Fruit fly (Drosophila melanogaster) whole organism, embryonic: ENCODE results near the gene mTTF.

Source experiments
- Abd-B ChIP-seq: fragments of 200-800 bp; sonication (Bioruptor generic); optimal IDR thresholded peaks from 2 replicates; lab custom pipeline; 2018; ENCODE audit warnings: missing biosample characterization, mild to moderate bottlenecking, missing genetic modification characterization, moderate library complexity
- Aef1 ChIP-seq: fragments of 200-800 bp; sonication (Bioruptor generic); IDR thresholded peaks from 3 replicates; pipeline ENCODE4 v1.3.6; 2022; ENCODE audit warnings: missing biosample characterization, missing genetic modification characterization
- Atf6 ChIP-seq: fragments of 200-800 bp; sonication (Bioruptor generic); IDR thresholded peaks from 2 replicates; pipeline ENCODE4 v1.3.6; 2022; ENCODE audit warnings: missing biosample characterization, missing genetic modification characterization
- CG10209 ChIP-seq: fragments of 200-800 bp; sonication (Bioruptor generic); optimal IDR thresholded peaks from 3 replicates; lab custom pipeline; 2017; ENCODE audit warnings: missing biosample characterization, mild to moderate bottlenecking, missing genetic modification characterization, missing genetic modification reagents
- CG10543 ChIP-seq: fragments of 200-800 bp; sonication (Bioruptor generic); optimal IDR thresholded peaks from 3 replicates; lab custom pipeline; 2017; ENCODE audit warnings: missing biosample characterization, mild to moderate bottlenecking, missing genetic modification characterization, moderate library complexity
- CG11456 ChIP-seq: fragments of 200-800 bp; sonication (Bioruptor generic); IDR thresholded peaks from 3 replicates; pipeline ENCODE4 v1.3.6; 2022; ENCODE audit warnings: missing biosample characterization, missing genetic modification characterization
- CG11504 ChIP-seq: fragments of 200-800 bp; sonication (Bioruptor generic); optimal IDR thresholded peaks from 3 replicates; lab custom pipeline; 2019; ENCODE audit warnings: missing biosample characterization, mild to moderate bottlenecking, missing genetic modification characterization, moderate library complexity
- CG12391 ChIP-seq: fragments of 200-800 bp; sonication (Bioruptor generic); optimal IDR thresholded peaks from 3 replicates; lab custom pipeline; 2018; ENCODE audit warnings: missing biosample characterization, mild to moderate bottlenecking, missing genetic modification characterization, moderate library complexity
- CG14860 ChIP-seq: fragments of 200-800 bp; sonication (Bioruptor generic); IDR thresholded peaks from 3 replicates; pipeline ENCODE4 v1.3.6; 2022; ENCODE audit warnings: missing biosample characterization, missing genetic modification characterization; ENCODE audit not compliant: partially characterized antibody
- CG1647 ChIP-seq: fragments of 200-800 bp; sonication (Bioruptor generic); optimal IDR thresholded peaks from 3 replicates; lab custom pipeline; 2016; ENCODE audit warnings: missing biosample characterization, missing genetic modification characterization
- CG16863 ChIP-seq: fragments of 200-800 bp; sonication (Bioruptor generic); optimal IDR thresholded peaks from 3 replicates; lab custom pipeline; 2016; ENCODE audit warnings: missing biosample characterization, missing genetic modification characterization
- CG2875 ChIP-seq: fragments of 200-800 bp; sonication (Bioruptor generic); optimal IDR thresholded peaks from 2 replicates; lab custom pipeline; 2017; ENCODE audit warnings: missing biosample characterization, mild to moderate bottlenecking, missing genetic modification characterization, missing genetic modification reagents
- CG32532 ChIP-seq: fragments of 200-800 bp; sonication (Bioruptor generic); IDR thresholded peaks from 2 replicates; pipeline ENCODE4 v1.3.6; 2022; ENCODE audit warnings: missing biosample characterization, missing genetic modification characterization
- CG33557 ChIP-seq: fragments of 200-800 bp; sonication (Bioruptor generic); optimal IDR thresholded peaks from 2 replicates; lab custom pipeline; 2019; ENCODE audit warnings: missing biosample characterization, mild to moderate bottlenecking, missing genetic modification characterization, moderate library complexity
- CG3726 ChIP-seq: fragments of 200-800 bp; sonication (Bioruptor generic); IDR thresholded peaks from 3 replicates; pipeline ENCODE4, ENCODE4 v1.3.6; 2022; ENCODE audit warnings: missing biosample characterization, missing genetic modification characterization
- CG4360 ChIP-seq: fragments of 200-800 bp; sonication (Bioruptor generic); IDR thresholded peaks from 2 replicates; pipeline ENCODE4 v1.3.6; 2022; ENCODE audit warnings: missing biosample characterization, missing genetic modification characterization
- CG4820 ChIP-seq: fragments of 200-800 bp; sonication (Bioruptor generic); optimal IDR thresholded peaks from 3 replicates; lab custom pipeline; 2016; ENCODE audit warnings: missing biosample characterization, missing genetic modification characterization
- CG9932 ChIP-seq: fragments of 200-800 bp; sonication (Bioruptor generic); IDR thresholded peaks from 2 replicates; pipeline ENCODE4 v1.3.6; 2022; ENCODE audit warnings: missing biosample characterization, missing genetic modification characterization
- Ets65A ChIP-seq: fragments of 200-800 bp; sonication (Bioruptor generic); peaks from one replicate; lab custom pipeline; 2016; ENCODE audit warnings: missing biosample characterization, missing genetic modification characterization
- HHEX ChIP-seq: fragments of 200-800 bp; sonication (Bioruptor generic); optimal IDR thresholded peaks from 3 replicates; lab custom pipeline; 2017; ENCODE audit warnings: missing biosample characterization, mild to moderate bottlenecking, missing genetic modification characterization, missing genetic modification reagents
- Hand ChIP-seq: fragments of 200-800 bp; sonication (Bioruptor generic); optimal IDR thresholded peaks from 2 replicates; lab custom pipeline; 2017; ENCODE audit warnings: mild to moderate bottlenecking, missing biosample characterization, missing genetic modification reagents, missing genetic modification characterization
- Mrtf ChIP-seq: fragments of 200-800 bp; sonication (Bioruptor generic); IDR thresholded peaks from 3 replicates; pipeline ENCODE4 v1.3.6; 2022; ENCODE audit warnings: missing biosample characterization, missing genetic modification characterization
- NC2α ChIP-seq: fragments of 200-800 bp; sonication (Bioruptor generic); optimal IDR thresholded peaks from 2 replicates; lab custom pipeline; 2016; ENCODE audit warnings: missing biosample characterization, missing genetic modification characterization
- NC2β ChIP-seq: fragments of 200-800 bp; sonication (Bioruptor generic); optimal IDR thresholded peaks from 2 replicates; lab custom pipeline; 2016; ENCODE audit warnings: missing biosample characterization, missing genetic modification characterization
- Neu2 ChIP-seq: fragments of 200-800 bp; sonication (Bioruptor generic); optimal IDR thresholded peaks from 3 replicates; lab custom pipeline; 2016; ENCODE audit warnings: missing biosample characterization, missing genetic modification characterization, borderline replicate concordance
- Ravus ChIP-seq: fragments of 200-800 bp; sonication (Bioruptor generic); IDR thresholded peaks from 2 replicates; pipeline ENCODE4 v1.3.6; 2022; ENCODE audit warnings: missing biosample characterization, missing genetic modification characterization
- Rfx ChIP-seq: fragments of 200-800 bp; sonication (Bioruptor generic); IDR thresholded peaks from 2 replicates; pipeline ENCODE4 v1.3.6; 2022; ENCODE audit warnings: missing biosample characterization, missing genetic modification characterization
- ara ChIP-seq: fragments of 200-800 bp; sonication (Bioruptor generic); IDR thresholded peaks from 2 replicates; pipeline ENCODE4 v1.3.6; 2022; ENCODE audit warnings: missing biosample characterization, missing genetic modification characterization
- bowl ChIP-seq: fragments of 200-800 bp; sonication (Bioruptor generic); IDR thresholded peaks from 2 replicates; pipeline ENCODE4 v1.3.6; 2022; ENCODE audit warnings: missing biosample characterization, missing genetic modification characterization
- cad ChIP-seq: fragments of >200 bp; optimal IDR thresholded peaks from 2 replicates; lab custom pipeline; 2017; ENCODE audit warnings: missing biosample characterization, missing genetic modification characterization
- chif ChIP-seq, 2 experiments: fragments of 200-800 bp; sonication (Bioruptor generic); optimal IDR thresholded peaks; 3 replicates each; lab custom pipeline; 2016; ENCODE audit warnings: missing biosample characterization in 2 of 2, missing genetic modification characterization in 2 of 2
- dm ChIP-seq: fragments of 200-800 bp; sonication (Bioruptor generic); optimal IDR thresholded peaks from 3 replicates; lab custom pipeline; 2016; ENCODE audit warnings: missing biosample characterization, missing genetic modification characterization
- dpn ChIP-seq, 2 experiments: fragments of 200-800 bp; sonication (Bioruptor generic); optimal IDR thresholded peaks; 3 replicates each; lab custom pipeline; 2016; ENCODE audit warnings: missing biosample characterization in 2 of 2, missing genetic modification characterization in 2 of 2
- dysf ChIP-seq: fragments of 200-800 bp; sonication (Bioruptor generic); IDR thresholded peaks from 3 replicates; pipeline ENCODE4 v1.3.6; 2022; ENCODE audit warnings: missing biosample characterization, missing genetic modification characterization
- ewg ChIP-seq: fragments of 200-800 bp; sonication (Bioruptor generic); optimal IDR thresholded peaks from 3 replicates; lab custom pipeline; 2017; ENCODE audit warnings: mild to moderate bottlenecking, missing biosample characterization, missing genetic modification reagents, missing genetic modification characterization
- fd64A ChIP-seq: fragments of 200-800 bp; sonication (Bioruptor generic); optimal IDR thresholded peaks from 3 replicates; lab custom pipeline; 2018; ENCODE audit warnings: missing biosample characterization, mild to moderate bottlenecking, missing genetic modification characterization
- gcm ChIP-seq: fragments of 200-800 bp; sonication (Bioruptor generic); optimal IDR thresholded peaks from 2 replicates; lab custom pipeline; 2019; ENCODE audit warnings: missing biosample characterization, mild to moderate bottlenecking, missing genetic modification characterization, moderate library complexity
- gt ChIP-seq: fragments of 200-800 bp; sonication (Bioruptor generic); IDR thresholded peaks from 2 replicates; pipeline ENCODE4 v1.3.6; 2022; ENCODE audit warnings: missing biosample characterization, missing genetic modification characterization
- knrl ChIP-seq: fragments of 200-800 bp; sonication (Bioruptor generic); IDR thresholded peaks from 3 replicates; pipeline ENCODE4 v1.3.6; 2022; ENCODE audit warnings: missing biosample characterization, missing genetic modification characterization; ENCODE audit not compliant: partially characterized antibody
- maf-S ChIP-seq: fragments of 200-800 bp; sonication (Bioruptor generic); optimal IDR thresholded peaks from 2 replicates; lab custom pipeline; 2016; ENCODE audit warnings: missing biosample characterization, missing genetic modification characterization
- mam ChIP-seq: fragments of 200-800 bp; sonication (Bioruptor generic); optimal IDR thresholded peaks from 3 replicates; lab custom pipeline; 2016; ENCODE audit warnings: missing biosample characterization, missing genetic modification characterization
- mirr ChIP-seq: fragments of 200-800 bp; sonication (Bioruptor generic); optimal IDR thresholded peaks from 3 replicates; lab custom pipeline; 2018; ENCODE audit warnings: missing biosample characterization, mild to moderate bottlenecking, missing genetic modification characterization
- oc ChIP-seq: fragments of 200-800 bp; sonication (Bioruptor generic); optimal IDR thresholded peaks from 2 replicates; lab custom pipeline; 2018; ENCODE audit warnings: missing biosample characterization, mild to moderate bottlenecking, missing genetic modification characterization, moderate library complexity
- pan ChIP-seq, 4 experiments: fragments of >200 bp in 3 of 4; fragments of 200-800 bp in 1 of 4; sonication (Bioruptor generic) in 1 of 4; optimal IDR thresholded peaks in 3 of 4; IDR thresholded peaks in 1 of 4; 2 replicates each; pipeline versions ENCODE4 v1.3.6 to Lab custom; 2017 to 2022; ENCODE audit warnings: missing biosample characterization in 2 of 4, missing genetic modification characterization in 2 of 4, mixed read lengths in 1 of 4
- peb ChIP-seq: fragments of 200-800 bp; sonication (Bioruptor generic); IDR thresholded peaks from 2 replicates; pipeline ENCODE4 v1.3.6; 2022; ENCODE audit warnings: missing biosample characterization, missing genetic modification characterization
- scrt ChIP-seq: fragments of 200-800 bp; sonication (Bioruptor generic); optimal IDR thresholded peaks from 2 replicates; lab custom pipeline; 2018; ENCODE audit warnings: missing biosample characterization, mild to moderate bottlenecking, missing genetic modification characterization, moderate library complexity
- so ChIP-seq: fragments of 200-800 bp; sonication (Bioruptor generic); IDR thresholded peaks from 3 replicates; pipeline ENCODE4 v1.3.6; 2022; ENCODE audit warnings: missing biosample characterization, missing genetic modification characterization
- sob ChIP-seq: fragments of 200-800 bp; sonication (Bioruptor generic); IDR thresholded peaks from 2 replicates; pipeline ENCODE4 v1.3.6; 2022; ENCODE audit warnings: missing biosample characterization, missing genetic modification characterization
- z ChIP-seq: fragments of 200-800 bp; sonication (Bioruptor generic); IDR thresholded peaks from 3 replicates; pipeline ENCODE4 v1.3.6; 2022; ENCODE audit warnings: missing biosample characterization, missing genetic modification characterization
- zfh2 ChIP-seq: fragments of 200-800 bp; sonication (Bioruptor generic); optimal IDR thresholded peaks from 2 replicates; lab custom pipeline; 2016; ENCODE audit warnings: missing biosample characterization, missing genetic modification characterization

The mTTF gene

DNA sequence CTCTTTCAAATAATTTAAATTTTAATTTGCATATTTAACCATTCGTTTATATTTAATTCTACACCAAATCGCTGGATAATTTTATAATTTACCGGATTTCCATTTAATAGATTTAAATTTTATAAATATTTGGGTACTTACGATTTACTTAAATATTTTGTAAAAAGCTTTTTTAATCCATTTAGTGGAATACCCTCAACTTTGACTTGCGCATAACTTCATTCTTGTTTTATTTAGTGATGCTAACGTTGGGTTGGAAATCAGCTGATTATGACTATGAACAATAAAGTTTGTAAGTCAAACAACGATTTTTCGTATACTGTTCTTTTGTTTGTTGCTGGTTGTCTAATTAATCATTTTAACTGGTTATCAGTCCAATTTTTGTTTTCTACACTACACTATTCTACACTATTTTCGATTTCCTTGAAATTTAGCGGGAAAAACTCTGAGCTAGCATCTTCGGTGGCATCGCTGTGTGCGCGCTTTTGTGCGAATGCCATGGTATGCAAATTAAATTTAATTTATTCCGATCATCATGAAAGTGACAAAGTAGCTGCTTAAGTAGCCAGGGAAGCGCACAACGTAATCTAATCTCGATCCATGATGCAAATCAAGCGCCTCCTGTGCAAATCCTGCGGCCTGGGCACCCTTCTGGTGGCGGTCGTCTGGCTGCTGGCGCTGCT, 10.3 kb upstream of the mTTF start, which contains the start of gene Pgant35A (continued):
- no peak for TF ChIP-seq bowl
- peak; percentile 29 for TF ChIP-seq Abd-B (GFP tag; lab: Kevin White, UChicago)
- no peak for TF ChIP-seq CG33557 (GFP tag; lab: Kevin White, UChicago)
- TF ChIP-seq dpn (GFP tag; optimal IDR thresholded peaks at IDR 0.05; lab: Kevin White, UChicago), result peak in 1 of 2 experiments; percentile 34
- TF ChIP-seq mam (GFP tag; lab: Kevin White, UChicago), result peak; percentile 33
- TF ChIP-seq CG10543 (GFP tag; lab: Kevin White, UChicago), result peak; percentile 47
- TF ChIP-seq CG4360 (GFP tag; lab: Robert Waterston, UW), result no peak
- peak; percentile 14; the same call in 1 of the 3 replicates for TF ChIP-seq dysf (GFP tag; lab: Robert Waterston, UW)
- TF ChIP-seq CG32532 (GFP tag; lab: Robert Waterston, UW), result peak; percentile 49
- no peak for TF ChIP-seq Neu2 (GFP tag; lab: Kevin White, UChicago)
- no peak for TF ChIP-seq CG10209 (GFP tag; lab: Kevin White, UChicago)
- TF ChIP-seq gcm (GFP tag; lab: Kevin White, UChicago), result peak; percentile 56
- TF ChIP-seq CG16863, result no peak
- TF ChIP-seq Mrtf (GFP tag; lab: Robert Waterston, UW), result no peak
- TF ChIP-seq Aef1 (GFP tag; lab: Robert Waterston, UW), result no peak
- no peak for TF ChIP-seq scrt (GFP tag; lab: Kevin White, UChicago)
- 0 out of 2 replicates have a peak, but pooled peaks have one; percentile 25 for TF ChIP-seq sob (GFP tag; lab: Robert Waterston, UW)
- TF ChIP-seq mirr (GFP tag; lab: Kevin White, UChicago), result no peak
- TF ChIP-seq so (GFP tag; lab: Robert Waterston, UW), result no peak
- no peak for TF ChIP-seq CG11456 (GFP tag; lab: Robert Waterston, UW)
- no peak for TF ChIP-seq fd64A
- no peak for TF ChIP-seq NC2β (GFP tag; lab: Kevin White, UChicago)
- no peak for TF ChIP-seq pan (optimal IDR thresholded peaks at IDR 0.05; lab: Kevin White, UChicago)
- TF ChIP-seq pan (GFP tag; optimal IDR thresholded peaks at IDR 0.05 in 1 of 2, IDR thresholded peaks at IDR 0.05 in 1 of 2), result peak in 1 of 2 experiments; percentile 40
- no peak for TF ChIP-seq gt (GFP tag; lab: Robert Waterston, UW)
- peak; percentile 49 for TF ChIP-seq CG9932 (GFP tag; lab: Robert Waterston, UW)
- no peak for TF ChIP-seq Ravus (GFP tag; lab: Robert Waterston, UW)
- TF ChIP-seq NC2α, result no peak
- TF ChIP-seq HHEX (GFP tag; lab: Kevin White, UChicago), result no peak
- no peak for TF ChIP-seq CG1647 (GFP tag; lab: Kevin White, UChicago)
- TF ChIP-seq zfh2, result peak; percentile 48
- TF ChIP-seq knrl (GFP tag; lab: Robert Waterston, UW), result no peak; the same call in 2 of the 3 replicates
- TF ChIP-seq dm, result no peak
- TF ChIP-seq maf-S (GFP tag; lab: Kevin White, UChicago), result peak; percentile 20
- TF ChIP-seq z (GFP tag; lab: Robert Waterston, UW), result no peak
- TF ChIP-seq CG4820 (GFP tag; lab: Kevin White, UChicago), result peak; percentile 5
- peak; percentile 44; the same call in 1 of the 2 replicates for TF ChIP-seq Atf6 (GFP tag; lab: Robert Waterston, UW)
- TF ChIP-seq ewg, result peak; percentile 98
- TF ChIP-seq Ets65A (GFP tag; lab: Kevin White, UChicago), result no peak
- TF ChIP-seq peb (GFP tag; lab: Robert Waterston, UW), result no peak
- TF ChIP-seq ara (GFP tag; lab: Robert Waterston, UW), result no peak; the same call in 1 of the 2 replicates
- TF ChIP-seq CG12391 (tag; lab: Kevin White, UChicago), result peak; percentile 71
- peak in 1 of 2 experiments; percentile 28 for TF ChIP-seq chif (GFP tag; optimal IDR thresholded peaks at IDR 0.05; lab: Kevin White, UChicago)
- TF ChIP-seq Rfx (GFP tag; lab: Robert Waterston, UW), result peak; percentile 57; the same call in 1 of the 2 replicates
- no peak for TF ChIP-seq oc (tag; lab: Kevin White, UChicago)
- peak; percentile 57 for TF ChIP-seq CG11504 (tag; lab: Kevin White, UChicago)
- TF ChIP-seq CG3726 (GFP tag; lab: Robert Waterston, UW), result no peak
- no peak for TF ChIP-seq CG14860
- TF ChIP-seq Hand (GFP tag; lab: Kevin White, UChicago), result no peak
- TF ChIP-seq CG2875 (GFP tag; lab: Kevin White, UChicago), result no peak
- no peak for TF ChIP-seq cad
